Worm (Caenorhabditis elegans) whole organism, L4 larva: Measurements from ENCODE around the gene T28D6.4.

Experiments used
- cey-2 ChIP-seq: sonication (generic microtip); optimal IDR thresholded peaks from 3 replicates; lab custom pipeline; 2017; ENCODE audit warnings: missing genetic modification characterization, mild to moderate bottlenecking, missing compliant biosample characterization, antibody characterized with exemption, borderline replicate concordance; ENCODE audit not compliant: insufficient read depth
- daf-12 ChIP-seq: fragments of 150-350 bp; optimal IDR thresholded peaks from 2 replicates; lab custom pipeline; 2014; ENCODE audit warnings: missing biosample characterization, missing genetic modification reagents, missing genetic modification characterization
- daf-16 ChIP-seq, 3 experiments: sonication (generic microtip); optimal IDR thresholded peaks; 2 replicates each; lab custom pipeline; 2016 to 2017; ENCODE audit warnings: missing genetic modification characterization in 3 of 3, missing genetic modification reagents in 3 of 3, mild to moderate bottlenecking in 2 of 3, missing compliant biosample characterization in 2 of 3, missing biosample characterization in 1 of 3, moderate library complexity in 1 of 3
- dmd-6 ChIP-seq: fragments of 200-800 bp; sonication (Bioruptor generic); IDR thresholded peaks from 2 replicates; pipeline ENCODE4 v1.3.6; 2022; ENCODE audit warnings: missing genetic modification reagents, missing genetic modification characterization, missing compliant biosample characterization
- hlh-30 ChIP-seq: sonication (generic microtip); optimal IDR thresholded peaks from 2 replicates; lab custom pipeline; 2017; ENCODE audit warnings: antibody characterized with exemption, mild to moderate bottlenecking, missing genetic modification characterization, missing compliant biosample characterization; ENCODE audit not compliant: insufficient read depth
- lin-15B ChIP-seq: fragments of 150-350 bp; sonication (generic microtip); optimal IDR thresholded peaks from 3 replicates; lab custom pipeline; 2014; ENCODE audit warnings: missing biosample characterization, missing genetic modification characterization
- lin-39 ChIP-seq: fragments of 150-350 bp; optimal IDR thresholded peaks from 2 replicates; lab custom pipeline; 2014; ENCODE audit warnings: missing biosample characterization, missing genetic modification reagents, missing genetic modification characterization
- mdl-1 ChIP-seq, 2 experiments: fragments of 150-350 bp in 1 of 2; sonication (generic microtip) in 1 of 2; optimal IDR thresholded peaks; 2 replicates each; lab custom pipeline; 2014 to 2017; ENCODE audit warnings: missing biosample characterization in 2 of 2, missing genetic modification characterization in 2 of 2
- nhr-237 ChIP-seq: sonication (generic microtip); optimal IDR thresholded peaks from 2 replicates; lab custom pipeline; 2017; ENCODE audit warnings: missing biosample characterization, missing genetic modification characterization
- nhr-76 ChIP-seq: fragments of 150-350 bp; optimal IDR thresholded peaks from 2 replicates; lab custom pipeline; 2014; ENCODE audit warnings: missing biosample characterization, missing genetic modification characterization
- skn-1 ChIP-seq: fragments of 150-350 bp; optimal IDR thresholded peaks from 2 replicates; lab custom pipeline; 2014; ENCODE audit warnings: missing biosample characterization, missing genetic modification characterization
- zag-1 ChIP-seq: fragments of 150-350 bp; optimal IDR thresholded peaks from 2 replicates; lab custom pipeline; 2014; ENCODE audit warnings: missing biosample characterization, missing genetic modification characterization
- zip-11 ChIP-seq: fragments of 200-800 bp; sonication (Bioruptor generic); IDR thresholded peaks from 2 replicates; pipeline ENCODE4 v1.3.6; 2022; ENCODE audit warnings: missing genetic modification characterization, missing compliant biosample characterization
- ztf-7 ChIP-seq: fragments of 150-350 bp; optimal IDR thresholded peaks from 2 replicates; lab custom pipeline; 2014; ENCODE audit warnings: missing biosample characterization, missing genetic modification characterization

DNA sequence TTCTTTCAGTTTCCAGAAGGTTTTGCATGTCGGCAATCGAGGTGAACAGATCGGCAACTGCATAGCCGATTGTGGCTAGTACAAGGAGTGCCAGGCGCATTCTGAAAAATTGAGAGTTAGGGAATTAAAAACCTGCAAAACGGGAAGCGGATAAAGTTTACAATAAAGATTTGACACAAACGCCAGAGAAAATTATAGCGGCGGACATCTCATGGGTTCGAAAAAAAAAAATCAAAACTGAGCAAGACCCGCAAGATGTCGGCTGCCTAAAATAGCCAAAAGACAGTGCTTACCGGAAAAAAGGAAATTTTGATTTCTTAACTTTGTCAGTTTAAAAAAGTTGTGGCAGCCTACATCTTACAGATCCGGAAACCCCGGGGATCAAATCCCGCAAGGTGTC, 17.6 kb downstream of the T28D6.4 start, which contains the start of gene dpy-18:
- no peak for TF ChIP-seq lin-39
- TF ChIP-seq ztf-7 (tag; lab: Kevin White, UChicago), result no peak
- no peak for TF ChIP-seq hlh-30 (tag; lab: Kevin White, UChicago)
- TF ChIP-seq lin-15B (tag; lab: Kevin White, UChicago), result no peak
- TF ChIP-seq zip-11, result no peak
- TF ChIP-seq nhr-76 (tag; lab: Kevin White, UChicago), result no peak
- no peak for TF ChIP-seq mdl-1 (tag; optimal IDR thresholded peaks at IDR 0.05; lab: Kevin White, UChicago)
- TF ChIP-seq daf-16 (GFP tag; optimal IDR thresholded peaks at IDR 0.05; lab: Kevin White, UChicago), result no peak
- TF ChIP-seq daf-16 (tag; optimal IDR thresholded peaks at IDR 0.05; lab: Kevin White, UChicago), result no peak
- TF ChIP-seq nhr-237 (tag; lab: Kevin White, UChicago), result no peak
- TF ChIP-seq dmd-6 (GFP tag; lab: Robert Waterston, UW), result no peak
- no peak for TF ChIP-seq daf-12 (tag; lab: Kevin White, UChicago)
- no peak for TF ChIP-seq skn-1
- no peak for TF ChIP-seq cey-2 (tag; lab: Kevin White, UChicago)
- no peak for TF ChIP-seq zag-1
